Fruit fly (Drosophila melanogaster) whole organism, embryonic: ENCODE measurements around the gene mu2.

ENCODE experiments used
- Ada2b ChIP-seq: fragments of 200-800 bp; sonication (Bioruptor generic); IDR thresholded peaks from 2 replicates; pipeline ENCODE4 v1.3.6; 2022; ENCODE audit warnings: missing biosample characterization, missing genetic modification characterization
- Atf6 ChIP-seq: fragments of 200-800 bp; sonication (Bioruptor generic); IDR thresholded peaks from 2 replicates; pipeline ENCODE4 v1.3.6; 2022; ENCODE audit warnings: missing biosample characterization, missing genetic modification characterization
- BtbVII ChIP-seq: fragments of 200-800 bp; sonication (Bioruptor generic); optimal IDR thresholded peaks from 3 replicates; lab custom pipeline; 2017; ENCODE audit warnings: missing biosample characterization, mild to moderate bottlenecking, missing genetic modification characterization
- CG10431 ChIP-seq: fragments of 200-800 bp; sonication (Bioruptor generic); optimal IDR thresholded peaks from 3 replicates; lab custom pipeline; 2018; ENCODE audit warnings: missing biosample characterization, mild to moderate bottlenecking, missing genetic modification characterization
- CG10462 ChIP-seq: fragments of 200-800 bp; sonication (Bioruptor generic); optimal IDR thresholded peaks from 2 replicates; lab custom pipeline; 2016; ENCODE audit warnings: missing biosample characterization, missing genetic modification characterization
- CG11398 ChIP-seq: fragments of 200-800 bp; sonication (Bioruptor generic); optimal IDR thresholded peaks from 2 replicates; lab custom pipeline; 2016; ENCODE audit warnings: missing biosample characterization, missing genetic modification characterization
- CG11560 ChIP-seq: fragments of 200-800 bp; sonication (Bioruptor generic); IDR thresholded peaks from 3 replicates; pipeline ENCODE4 v1.3.6; 2022; ENCODE audit warnings: missing biosample characterization, missing genetic modification characterization
- CG11695 ChIP-seq: fragments of 200-800 bp; sonication (Bioruptor generic); IDR thresholded peaks from 3 replicates; pipeline ENCODE4 v1.3.6; 2022; ENCODE audit warnings: missing biosample characterization, missing genetic modification characterization
- CG13894 ChIP-seq: fragments of 200-800 bp; sonication (Bioruptor generic); optimal IDR thresholded peaks from 3 replicates; lab custom pipeline; 2018; ENCODE audit warnings: missing biosample characterization, mild to moderate bottlenecking, missing genetic modification characterization, moderate library complexity
- CG14441 ChIP-seq: fragments of 200-800 bp; sonication (Bioruptor generic); IDR thresholded peaks from 2 replicates; pipeline ENCODE4 v1.3.6; 2022; ENCODE audit warnings: missing biosample characterization, missing genetic modification characterization
- CG1529 ChIP-seq: fragments of 200-800 bp; sonication (Bioruptor generic); optimal IDR thresholded peaks from 3 replicates; lab custom pipeline; 2018; ENCODE audit warnings: missing biosample characterization, missing genetic modification characterization
- CG1603 ChIP-seq: fragments of 200-800 bp; sonication (Bioruptor generic); optimal IDR thresholded peaks from 2 replicates; lab custom pipeline; 2019; ENCODE audit warnings: missing biosample characterization, mild to moderate bottlenecking, missing genetic modification characterization, moderate library complexity
- CG18764 ChIP-seq: fragments of 200-800 bp; sonication (Bioruptor generic); optimal IDR thresholded peaks from 3 replicates; lab custom pipeline; 2016; ENCODE audit warnings: missing biosample characterization, missing genetic modification characterization
- CG31365 ChIP-seq: fragments of 200-800 bp; sonication (Bioruptor generic); optimal IDR thresholded peaks from 2 replicates; lab custom pipeline; 2018; ENCODE audit warnings: missing biosample characterization, mild to moderate bottlenecking, missing genetic modification characterization
- CG3407 ChIP-seq: fragments of 200-800 bp; sonication (Bioruptor generic); optimal IDR thresholded peaks from 2 replicates; lab custom pipeline; 2018; ENCODE audit warnings: missing biosample characterization, mild to moderate bottlenecking, missing genetic modification characterization
- CG34376 ChIP-seq: fragments of 200-800 bp; sonication (Bioruptor generic); optimal IDR thresholded peaks from 2 replicates; lab custom pipeline; 2018; ENCODE audit warnings: missing biosample characterization, mild to moderate bottlenecking, missing genetic modification characterization
- CG34422 ChIP-seq: fragments of 200-800 bp; sonication (Bioruptor generic); IDR thresholded peaks from 3 replicates; pipeline ENCODE4 v1.3.6; 2022; ENCODE audit warnings: missing biosample characterization, missing genetic modification characterization
- CG4360 ChIP-seq: fragments of 200-800 bp; sonication (Bioruptor generic); IDR thresholded peaks from 2 replicates; pipeline ENCODE4 v1.3.6; 2022; ENCODE audit warnings: missing biosample characterization, missing genetic modification characterization
- CG4730 ChIP-seq: fragments of 200-800 bp; sonication (Bioruptor generic); IDR thresholded peaks from 2 replicates; pipeline ENCODE4 v1.3.6; 2022; ENCODE audit warnings: missing biosample characterization, missing genetic modification characterization
- CG6689 ChIP-seq: fragments of 200-800 bp; sonication (Bioruptor generic); IDR thresholded peaks from 2 replicates; pipeline ENCODE4 v1.3.6; 2022; ENCODE audit warnings: missing biosample characterization, missing genetic modification characterization
- CG7556 ChIP-seq: fragments of 200-800 bp; sonication (Bioruptor generic); optimal IDR thresholded peaks from 2 replicates; lab custom pipeline; 2017; ENCODE audit warnings: missing biosample characterization, mild to moderate bottlenecking, missing genetic modification characterization
- CG8388 ChIP-seq: fragments of 200-800 bp; sonication (Bioruptor generic); optimal IDR thresholded peaks from 2 replicates; lab custom pipeline; 2019; ENCODE audit warnings: missing biosample characterization, mild to moderate bottlenecking, missing genetic modification characterization, moderate library complexity
- CG8944 ChIP-seq: fragments of 200-800 bp; sonication (Bioruptor generic); optimal IDR thresholded peaks from 3 replicates; lab custom pipeline; 2016; ENCODE audit warnings: missing biosample characterization, missing genetic modification characterization
- Camta ChIP-seq: fragments of 200-800 bp; sonication (Bioruptor generic); optimal IDR thresholded peaks from 2 replicates; lab custom pipeline; 2016; ENCODE audit warnings: missing biosample characterization, missing genetic modification characterization
- Fer3 ChIP-seq: fragments of 200-800 bp; sonication (Bioruptor generic); optimal IDR thresholded peaks from 2 replicates; lab custom pipeline; 2018; ENCODE audit warnings: missing biosample characterization, mild to moderate bottlenecking, missing genetic modification characterization, moderate library complexity
- GATAe ChIP-seq: fragments of 200-800 bp; sonication (Bioruptor generic); conservative IDR thresholded peaks from 2 replicates; pipeline ENCODE4 v1.3.6; 2022; ENCODE audit warnings: missing biosample characterization, missing genetic modification characterization
- HmgD ChIP-seq: fragments of 200-800 bp; sonication (Bioruptor generic); optimal IDR thresholded peaks from 3 replicates; lab custom pipeline; 2016; ENCODE audit warnings: missing biosample characterization, missing genetic modification characterization
- Hmr ChIP-seq: fragments of 200-800 bp; sonication (Bioruptor generic); optimal IDR thresholded peaks from 3 replicates; lab custom pipeline; 2017; ENCODE audit warnings: mild to moderate bottlenecking, missing biosample characterization, missing genetic modification reagents, missing genetic modification characterization
- Mad ChIP-seq: fragments of 200-800 bp; sonication (Bioruptor generic); optimal IDR thresholded peaks from 2 replicates; lab custom pipeline; 2016; ENCODE audit warnings: missing biosample characterization, missing genetic modification characterization
- Myb ChIP-seq: fragments of 200-800 bp; sonication (Bioruptor generic); optimal IDR thresholded peaks from 2 replicates; lab custom pipeline; 2016; ENCODE audit warnings: missing biosample characterization, missing genetic modification characterization
- Oaz ChIP-seq: fragments of 200-800 bp; sonication (Bioruptor generic); IDR thresholded peaks from 2 replicates; pipeline ENCODE4 v1.3.6; 2022; ENCODE audit warnings: missing biosample characterization, missing genetic modification characterization
- Ssrp ChIP-seq: fragments of 200-800 bp; sonication (Bioruptor generic); optimal IDR thresholded peaks from 2 replicates; lab custom pipeline; 2018; ENCODE audit warnings: missing biosample characterization, mild to moderate bottlenecking, missing genetic modification characterization, moderate library complexity
- al ChIP-seq: fragments of 200-800 bp; sonication (Bioruptor generic); IDR thresholded peaks from 2 replicates; pipeline ENCODE4 v1.3.6; 2022; ENCODE audit warnings: missing biosample characterization, missing genetic modification characterization
- cg ChIP-seq: fragments of 200-800 bp; sonication (Bioruptor generic); optimal IDR thresholded peaks from 3 replicates; lab custom pipeline; 2019; ENCODE audit warnings: missing biosample characterization, mild to moderate bottlenecking, missing genetic modification characterization, moderate library complexity
- corto ChIP-seq: fragments of 200-800 bp; sonication (Bioruptor generic); optimal IDR thresholded peaks from 2 replicates; lab custom pipeline; 2016; ENCODE audit warnings: missing biosample characterization, mild to moderate bottlenecking, missing genetic modification characterization, moderate library complexity
- crc ChIP-seq: fragments of 200-800 bp; sonication (Bioruptor generic); optimal IDR thresholded peaks from 2 replicates; lab custom pipeline; 2016; ENCODE audit warnings: missing biosample characterization, missing genetic modification characterization
- dati ChIP-seq: fragments of 200-800 bp; sonication (Bioruptor generic); IDR thresholded peaks from 2 replicates; pipeline ENCODE4 v1.3.6; 2022; ENCODE audit warnings: missing biosample characterization, missing genetic modification characterization
- eve ChIP-seq, 2 experiments: fragments of >200 bp; optimal IDR thresholded peaks; 2 replicates each; lab custom pipeline; 2017; ENCODE audit warnings: missing biosample characterization in 2 of 2, missing genetic modification characterization in 2 of 2
- fd3F ChIP-seq: fragments of 200-800 bp; sonication (Bioruptor generic); optimal IDR thresholded peaks from 2 replicates; lab custom pipeline; 2018; ENCODE audit warnings: missing biosample characterization, mild to moderate bottlenecking, missing genetic modification characterization, moderate library complexity
- grau ChIP-seq: fragments of 200-800 bp; optimal IDR thresholded peaks from 3 replicates; lab custom pipeline; 2019; ENCODE audit warnings: missing biosample characterization, mild to moderate bottlenecking, missing genetic modification characterization, moderate library complexity
- hbn ChIP-seq: fragments of 200-800 bp; sonication (Bioruptor generic); IDR thresholded peaks from 2 replicates; pipeline ENCODE4 v1.3.6; 2022; ENCODE audit warnings: missing biosample characterization, missing genetic modification characterization; ENCODE audit not compliant: partially characterized antibody
- jing ChIP-seq: fragments of 200-800 bp; sonication (Bioruptor generic); optimal IDR thresholded peaks from 2 replicates; lab custom pipeline; 2018; ENCODE audit warnings: missing biosample characterization, mild to moderate bottlenecking, missing genetic modification characterization
- kay ChIP-seq: fragments of 200-800 bp; sonication (Bioruptor generic); optimal IDR thresholded peaks from 2 replicates; lab custom pipeline; 2016; ENCODE audit warnings: missing biosample characterization, missing genetic modification characterization
- pho ChIP-seq: fragments of 200-800 bp; sonication (Bioruptor generic); optimal IDR thresholded peaks from 2 replicates; lab custom pipeline; 2016; ENCODE audit warnings: missing biosample characterization, missing genetic modification characterization
- pum ChIP-seq: fragments of 200-800 bp; sonication (Bioruptor generic); optimal IDR thresholded peaks from 2 replicates; lab custom pipeline; 2016; ENCODE audit warnings: missing biosample characterization, missing genetic modification characterization
- row ChIP-seq: fragments of 200-800 bp; sonication (Bioruptor generic); IDR thresholded peaks from 3 replicates; pipeline ENCODE4 v1.3.6; 2022; ENCODE audit warnings: missing biosample characterization, missing genetic modification characterization
- sr ChIP-seq: fragments of 200-800 bp; sonication (Bioruptor generic); IDR thresholded peaks from 3 replicates; pipeline ENCODE4 v1.3.6; 2022; ENCODE audit warnings: missing biosample characterization, missing genetic modification characterization
- ssp ChIP-seq: fragments of 200-800 bp; sonication (Bioruptor generic); IDR thresholded peaks from 2 replicates; pipeline ENCODE4 v1.3.6; 2022; ENCODE audit warnings: missing biosample characterization, missing genetic modification characterization
- toy ChIP-seq: fragments of 200-800 bp; sonication (Bioruptor generic); IDR thresholded peaks from 2 replicates; pipeline ENCODE4 v1.3.6; 2022; ENCODE audit warnings: missing biosample characterization, missing genetic modification characterization
- twi ChIP-seq: fragments of 200-800 bp; optimal IDR thresholded peaks from 2 replicates; lab custom pipeline; 2019; ENCODE audit warnings: missing biosample characterization, mild to moderate bottlenecking, missing genetic modification characterization, moderate library complexity
- usp ChIP-seq: fragments of >200 bp; optimal IDR thresholded peaks from 2 replicates; lab custom pipeline; 2017; ENCODE audit warnings: missing biosample characterization, missing genetic modification characterization
- wdn ChIP-seq: fragments of 200-800 bp; sonication (Bioruptor generic); IDR thresholded peaks from 2 replicates; pipeline ENCODE4 v1.3.6; 2022; ENCODE audit warnings: missing biosample characterization, missing genetic modification characterization
- z ChIP-seq: fragments of 200-800 bp; sonication (Bioruptor generic); IDR thresholded peaks from 3 replicates; pipeline ENCODE4 v1.3.6; 2022; ENCODE audit warnings: missing biosample characterization, missing genetic modification characterization

mu2 gene

DNA sequence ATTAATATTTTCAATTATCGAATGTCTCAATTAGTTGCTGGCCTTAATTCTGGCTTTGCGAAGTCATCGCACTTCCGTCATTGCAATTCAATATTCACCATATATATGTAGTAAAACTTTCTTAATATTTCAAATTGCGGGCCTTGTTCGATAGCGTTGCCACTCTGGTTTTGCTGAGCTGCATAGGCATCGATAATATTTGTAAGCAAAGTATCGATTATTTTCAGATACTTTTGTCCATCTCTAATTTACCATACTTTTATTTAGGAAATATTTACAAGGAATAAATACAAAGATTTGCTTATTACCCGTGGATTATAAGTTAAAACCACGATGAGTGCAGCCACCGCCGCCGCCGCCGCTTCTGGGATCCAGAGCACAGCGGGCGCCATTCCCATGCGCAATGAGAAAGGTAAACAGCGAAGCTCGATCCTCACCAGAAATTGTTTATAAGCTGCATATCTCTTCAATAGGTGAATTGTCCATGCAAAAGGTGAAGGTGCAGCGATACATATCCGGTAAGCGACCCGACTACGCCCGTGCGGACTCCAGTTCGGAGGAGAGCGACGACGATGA lies 6.3 kb downstream of the mu2 start, which contains the start of gene Mfap1 (continued):
- TF ChIP-seq CG13894 (tag; lab: Kevin White, UChicago) (no peak), CG4730 (GFP tag; lab: Robert Waterston, UW) (no peak), pum (GFP tag; lab: Kevin White, UChicago) (no peak), CG11560 (tag; lab: Robert Waterston, UW) (no peak), Fer3 (tag; lab: Kevin White, UChicago) (peak; percentile 25), Camta (no peak), CG1529 (GFP tag; lab: Kevin White, UChicago) (no peak), pho (no peak), ssp (GFP tag; lab: Robert Waterston, UW) (no peak), CG11398 (no peak), jing (GFP tag; lab: Kevin White, UChicago) (no peak), twi (no peak), Oaz (GFP tag; lab: Robert Waterston, UW) (no peak), CG6689 (GFP tag; lab: Robert Waterston, UW) (no peak), CG8388 (GFP tag; lab: Kevin White, UChicago) (no peak), kay (GFP tag; lab: Kevin White, UChicago) (no peak), CG14441 (no peak), z (GFP tag; lab: Robert Waterston, UW) (no peak), CG11695 (GFP tag; lab: Robert Waterston, UW) (no peak), CG34422 (no peak), CG3407 (GFP tag; lab: Kevin White, UChicago) (no peak), grau (no peak), CG18764 (GFP tag; lab: Kevin White, UChicago) (no peak), CG31365 (tag; lab: Kevin White, UChicago) (no peak), CG10462 (GFP tag; lab: Kevin White, UChicago) (no peak), usp (GFP tag; lab: Kevin White, UChicago) (no peak), CG1603 (peak; percentile 66), fd3F (GFP tag; lab: Kevin White, UChicago) (no peak), row (0 out of 3 replicates have a peak, but pooled peaks have one; percentile 8), hbn (GFP tag; lab: Robert Waterston, UW) (peak; percentile 82), CG7556 (GFP tag; lab: Kevin White, UChicago) (no peak), Ada2b (GFP tag; lab: Robert Waterston, UW) (peak; percentile 41; the same call in 1 of the 2 replicates), dati (GFP tag; lab: Robert Waterston, UW) (no peak), CG8944 (GFP tag; lab: Kevin White, UChicago) (no peak), corto (GFP tag; lab: Kevin White, UChicago) (no peak), al (no peak), Atf6 (GFP tag; lab: Robert Waterston, UW) (no peak), CG34376 (GFP tag; lab: Kevin White, UChicago) (no peak), cg (GFP tag; lab: Kevin White, UChicago) (no peak), CG10431 (no peak), eve (GFP tag; optimal IDR thresholded peaks at IDR 0.05; lab: Kevin White, UChicago) (no peak), crc (GFP tag; lab: Kevin White, UChicago) (no peak), Hmr (GFP tag; lab: Kevin White, UChicago) (no peak), GATAe (no peak), sr (no peak), toy (GFP tag; lab: Robert Waterston, UW) (no peak), Ssrp (tag; lab: Kevin White, UChicago) (no peak), CG4360 (GFP tag; lab: Robert Waterston, UW) (no peak), wdn (no peak), Myb (GFP tag; lab: Kevin White, UChicago) (no peak), HmgD (no peak), BtbVII (GFP tag; lab: Kevin White, UChicago) (no peak), Mad (GFP tag; lab: Kevin White, UChicago) (no peak)
